Fruit fly (Drosophila melanogaster) whole organism, wandering third instar larva: ENCODE results near the gene Spn31A.

ENCODE experiments used
- HLH106 ChIP-seq: fragments of 200-800 bp; optimal IDR thresholded peaks from 3 replicates; lab custom pipeline; 2019; ENCODE audit warnings: missing biosample characterization, mild to moderate bottlenecking, missing genetic modification characterization, moderate library complexity
- Hnf4 ChIP-seq: fragments of 200-800 bp; sonication (Bioruptor generic); optimal IDR thresholded peaks from 2 replicates; lab custom pipeline; 2016; ENCODE audit warnings: missing biosample characterization, mild to moderate bottlenecking, missing genetic modification characterization
- Hr83 ChIP-seq: fragments of 200-300 bp; sonication (Bioruptor generic); optimal IDR thresholded peaks from 2 replicates; lab custom pipeline; 2016; ENCODE audit warnings: missing biosample characterization, mild to moderate bottlenecking, missing genetic modification characterization, moderate library complexity; ENCODE audit not compliant: poor library complexity, severe bottlenecking
- Myc ChIP-seq: fragments of >200 bp; optimal IDR thresholded peaks from 2 replicates; lab custom pipeline; 2017
- Rel ChIP-seq, 2 experiments: fragments of 200-800 bp; sonication (Bioruptor generic) in 1 of 2; optimal IDR thresholded peaks; 2 replicates in 1 of 2; 3 replicates in 1 of 2; lab custom pipeline; 2016 to 2019; ENCODE audit warnings: mild to moderate bottlenecking in 2 of 2, missing biosample characterization in 2 of 2, missing genetic modification characterization in 2 of 2, moderate library complexity in 1 of 2
- Sp1 ChIP-seq: fragments of 200-800 bp; sonication (Bioruptor generic); optimal IDR thresholded peaks from 3 replicates; lab custom pipeline; 2019; ENCODE audit warnings: missing biosample characterization, mild to moderate bottlenecking, missing genetic modification characterization, moderate library complexity
- brk ChIP-seq: fragments of 200-800 bp; sonication (Bioruptor generic); optimal IDR thresholded peaks from 2 replicates; lab custom pipeline; 2016; ENCODE audit warnings: missing biosample characterization, mild to moderate bottlenecking, missing genetic modification characterization
- usp ChIP-seq: fragments of >200 bp; optimal IDR thresholded peaks from 2 replicates; lab custom pipeline; 2017; ENCODE audit warnings: missing biosample characterization, missing genetic modification characterization

- TF ChIP-seq Hr83 (no peak), brk (GFP tag; lab: Kevin White, UChicago) (no peak), HLH106 (tag; lab: Kevin White, UChicago) (no peak), Hnf4 (GFP tag; lab: Kevin White, UChicago) (no peak), Sp1 (GFP tag; lab: Kevin White, UChicago) (no peak), Myc (lab: Kevin White, UChicago) (no peak), usp (GFP tag; lab: Kevin White, UChicago) (no peak), Rel (GFP tag; optimal IDR thresholded peaks at IDR 0.05; lab: Kevin White, UChicago) (no peak), Rel (tag; optimal IDR thresholded peaks at IDR 0.05; lab: Kevin White, UChicago) (no peak)
Observed at dm6 chr2L:10108749-10109148, 48.1 kb downstream of the Spn31A start.
